Fruit fly (Drosophila melanogaster) whole organism, adult: ENCODE results near the gene CG5346.
A peak's percentile ranks its signal among the peaks of the same experiment; 100 is the strongest.

Experiments used
- CG11617 ChIP-seq: fragments of 200-800 bp; sonication (Bioruptor generic); optimal IDR thresholded peaks from 2 replicates; lab custom pipeline; 2017; ENCODE audit warnings: mild to moderate bottlenecking, missing biosample characterization, missing genetic modification reagents, missing genetic modification characterization
- CG12768 ChIP-seq: fragments of 200-800 bp; sonication (Bioruptor generic); optimal IDR thresholded peaks from 2 replicates; lab custom pipeline; 2017; ENCODE audit warnings: missing biosample characterization, missing genetic modification characterization, mild to moderate bottlenecking, moderate library complexity, missing genetic modification reagents
- CG14711 ChIP-seq: fragments of 200-800 bp; sonication (Bioruptor generic); optimal IDR thresholded peaks from 2 replicates; lab custom pipeline; 2018; ENCODE audit warnings: missing biosample characterization, mild to moderate bottlenecking, missing genetic modification characterization, moderate library complexity
- CG33017 ChIP-seq: fragments of 200-800 bp; sonication (Bioruptor generic); optimal IDR thresholded peaks from 2 replicates; lab custom pipeline; 2018; ENCODE audit warnings: missing biosample characterization, mild to moderate bottlenecking, missing genetic modification characterization, moderate library complexity
- CG5204 ChIP-seq: fragments of 200-800 bp; sonication (Bioruptor generic); optimal IDR thresholded peaks from 2 replicates; lab custom pipeline; 2016; ENCODE audit warnings: missing biosample characterization, missing genetic modification characterization
- Crg-1 ChIP-seq: fragments of 200-800 bp; sonication (Bioruptor generic); optimal IDR thresholded peaks from 2 replicates; lab custom pipeline; 2016; ENCODE audit warnings: missing biosample characterization, missing genetic modification characterization
- Mnt ChIP-seq: fragments of 200-800 bp; sonication (Bioruptor generic); optimal IDR thresholded peaks from 2 replicates; lab custom pipeline; 2016; ENCODE audit warnings: missing biosample characterization, mild to moderate bottlenecking, missing genetic modification characterization
- bab1 ChIP-seq: fragments of 200-800 bp; sonication (Bioruptor generic); optimal IDR thresholded peaks from 3 replicates; lab custom pipeline; 2019; ENCODE audit warnings: missing biosample characterization, mild to moderate bottlenecking, missing genetic modification characterization, moderate library complexity
- cic ChIP-seq: fragments of 200-800 bp; sonication (Bioruptor generic); optimal IDR thresholded peaks from 2 replicates; lab custom pipeline; 2017; ENCODE audit warnings: missing biosample characterization, mild to moderate bottlenecking, missing genetic modification characterization, moderate library complexity
- kay ChIP-seq: fragments of 200-800 bp; sonication (Bioruptor generic); peaks from one replicate; lab custom pipeline; 2016; ENCODE audit warnings: missing biosample characterization, missing genetic modification characterization, borderline replicate concordance
- ovo ChIP-seq: fragments of 200-800 bp; sonication (Bioruptor generic); optimal IDR thresholded peaks from 2 replicates; lab custom pipeline; 2016; ENCODE audit warnings: missing biosample characterization, missing genetic modification characterization
- pad ChIP-seq: fragments of 200-800 bp; sonication (Bioruptor generic); optimal IDR thresholded peaks from 3 replicates; lab custom pipeline; 2017; ENCODE audit warnings: missing biosample characterization, missing genetic modification characterization, mild to moderate bottlenecking, moderate library complexity, missing genetic modification reagents
- toe ChIP-seq: fragments of 200-800 bp; sonication (Bioruptor generic); optimal IDR thresholded peaks from 2 replicates; lab custom pipeline; 2016; ENCODE audit warnings: missing biosample characterization, missing genetic modification characterization

dm6 chr3R:22491088-22491879 lies 37.2 kb downstream of the CG5346 start, which contains the start of the genes CCT1 and tHMG1:
- TF ChIP-seq CG12768: peak; percentile 0
- peak; percentile 49 for TF ChIP-seq toe
- TF ChIP-seq CG11617 (GFP tag; lab: Kevin White, UChicago): peak; percentile 24
- TF ChIP-seq Mnt (GFP tag; lab: Kevin White, UChicago): peak; percentile 71
- no peak for TF ChIP-seq Crg-1 (GFP tag; lab: Kevin White, UChicago)
- TF ChIP-seq pad (GFP tag; lab: Kevin White, UChicago): no peak
- TF ChIP-seq ovo (GFP tag; lab: Kevin White, UChicago): no peak
- peak; percentile 55 for TF ChIP-seq bab1 (GFP tag; lab: Kevin White, UChicago)
- TF ChIP-seq CG5204 (GFP tag; lab: Kevin White, UChicago): no peak
- no peak for TF ChIP-seq CG33017 (tag; lab: Kevin White, UChicago)
- peak; percentile 96 for TF ChIP-seq kay (GFP tag; lab: Kevin White, UChicago)
- TF ChIP-seq cic (GFP tag; lab: Kevin White, UChicago): no peak
- TF ChIP-seq CG14711: no peak
